Worm (Caenorhabditis elegans) whole organism, young adult: ENCODE measurements around the gene str-3.

Source experiments
- F49E8.2 ChIP-seq: sonication (generic microtip); optimal IDR thresholded peaks from 3 replicates; lab custom pipeline; 2017; ENCODE audit warnings: missing genetic modification characterization, mild to moderate bottlenecking, missing compliant biosample characterization, antibody characterized with exemption, moderate library complexity; ENCODE audit not compliant: insufficient read depth
- Y53F4B.3 ChIP-seq: fragments of 200-800 bp; sonication (Bioruptor generic); IDR thresholded peaks from 2 replicates; pipeline ENCODE4 v1.3.6; 2022; ENCODE audit warnings: missing genetic modification reagents, missing genetic modification characterization, missing compliant biosample characterization
- Y79H2A.3 ChIP-seq: fragments of 200-800 bp; sonication (Bioruptor generic); conservative IDR thresholded peaks from 2 replicates; pipeline ENCODE4 v1.3.6; 2022; ENCODE audit warnings: missing genetic modification reagents, missing genetic modification characterization, missing compliant biosample characterization
- ZK185.1 ChIP-seq: sonication (generic microtip); optimal IDR thresholded peaks from 2 replicates; lab custom pipeline; 2016; ENCODE audit warnings: mild to moderate bottlenecking, missing genetic modification characterization, missing compliant biosample characterization; ENCODE audit not compliant: poor library complexity, severe bottlenecking
- ama-1 ChIP-seq, 3 experiments: fragments of 150-350 bp in 1 of 3; sonication (generic microtip) in 2 of 3; optimal IDR thresholded peaks; 2 replicates each; lab custom pipeline; 2014 to 2018; ENCODE audit warnings: missing biosample characterization in 2 of 3, missing genetic modification characterization in 2 of 3, missing genetic modification reagents in 2 of 3
- repo-1 ChIP-seq: sonication (generic microtip); optimal IDR thresholded peaks from 2 replicates; lab custom pipeline; 2017; ENCODE audit warnings: mild to moderate bottlenecking, missing genetic modification characterization, missing compliant biosample characterization
- rpc-1 ChIP-seq, 2 experiments: fragments of 150-350 bp in 1 of 2; sonication (generic microtip) in 1 of 2; optimal IDR thresholded peaks; 2 replicates each; lab custom pipeline; 2014 to 2018; ENCODE audit warnings: missing biosample characterization in 1 of 2, missing genetic modification characterization in 1 of 2, missing genetic modification reagents in 1 of 2, missing genotype in 1 of 2
- snpc-4 ChIP-seq, 5 experiments: fragments of 150-350 bp in 1 of 5; sonication (generic microtip) in 4 of 5; optimal IDR thresholded peaks; 2 replicates each; lab custom pipeline; 2014 to 2018; ENCODE audit warnings: missing genetic modification characterization in 5 of 5, missing biosample characterization in 3 of 5, antibody characterized with exemption in 2 of 5, mild to moderate bottlenecking in 2 of 5, missing compliant biosample characterization in 2 of 5, missing genotype in 2 of 5, moderate library complexity in 2 of 5, missing genetic modification reagents in 1 of 5
- tbp1 ChIP-seq: fragments of 200-800 bp; sonication (Bioruptor generic); optimal IDR thresholded peaks from 2 replicates; lab custom pipeline; 2018; ENCODE audit warnings: mild to moderate bottlenecking, missing genetic modification characterization, missing compliant biosample characterization
- ztf-26 ChIP-seq: sonication (generic microtip); optimal IDR thresholded peaks from 2 replicates; lab custom pipeline; 2017; ENCODE audit warnings: missing genetic modification characterization, missing compliant biosample characterization

ce11 chrIV:11051963-11052362, 48.2 kb downstream of the str-3 start:
- TF ChIP-seq rpc-1 (optimal IDR thresholded peaks at IDR 0.05; lab: Kevin White, UChicago) (no peak), rpc-1 (tag; optimal IDR thresholded peaks at IDR 0.05; lab: Kevin White, UChicago) (no peak), Y53F4B.3 (GFP tag; lab: Robert Waterston, UW) (no peak), F49E8.2 (no peak), snpc-4 (GFP tag; optimal IDR thresholded peaks at IDR 0.05; lab: Kevin White, UChicago) (no peak), snpc-4 (tag; optimal IDR thresholded peaks at IDR 0.05; lab: Kevin White, UChicago) (no peak), tbp1 (GFP tag; lab: Kevin White, UChicago) (no peak), ztf-26 (tag; lab: Kevin White, UChicago) (no peak), Y79H2A.3 (no peak), ama-1 (optimal IDR thresholded peaks at IDR 0.05; lab: Kevin White, UChicago) (no peak), ama-1 (GFP tag; optimal IDR thresholded peaks at IDR 0.05; lab: Kevin White, UChicago) (no peak), repo-1 (no peak), ZK185.1 (tag; lab: Kevin White, UChicago) (no peak)
